Worm (Caenorhabditis elegans): Measurements from ENCODE around the gene W03F9.2.

- TF ChIP-seq W03F9.2 (tag; optimal IDR thresholded peaks at IDR 0.05) (no peak), him-1 (tag; optimal IDR thresholded peaks at IDR 0.05) (no peak), dao-5 (tag; optimal IDR thresholded peaks at IDR 0.05) (no peak)
Measured at ce11 chrV:151310-151709, 23.5 kb upstream of the W03F9.2 start, which contains the start of gene W03F9.4.

Data from whole organism, L4/young adult.